Fruit fly (Drosophila melanogaster) whole organism, adult: ENCODE measurements around the gene pll.

Experiments used
- CG11617 ChIP-seq: fragments of 200-800 bp; sonication (Bioruptor generic); optimal IDR thresholded peaks from 2 replicates; lab custom pipeline; 2017; ENCODE audit warnings: mild to moderate bottlenecking, missing biosample characterization, missing genetic modification reagents, missing genetic modification characterization
- CG12768 ChIP-seq: fragments of 200-800 bp; sonication (Bioruptor generic); optimal IDR thresholded peaks from 2 replicates; lab custom pipeline; 2017; ENCODE audit warnings: missing biosample characterization, missing genetic modification characterization, mild to moderate bottlenecking, moderate library complexity, missing genetic modification reagents
- CG14711 ChIP-seq: fragments of 200-800 bp; sonication (Bioruptor generic); optimal IDR thresholded peaks from 2 replicates; lab custom pipeline; 2018; ENCODE audit warnings: missing biosample characterization, mild to moderate bottlenecking, missing genetic modification characterization, moderate library complexity
- CG1620 ChIP-seq: fragments of 200-800 bp; sonication (Bioruptor generic); optimal IDR thresholded peaks from 2 replicates; lab custom pipeline; 2016; ENCODE audit warnings: missing biosample characterization, missing genetic modification characterization
- CG33017 ChIP-seq: fragments of 200-800 bp; sonication (Bioruptor generic); optimal IDR thresholded peaks from 2 replicates; lab custom pipeline; 2018; ENCODE audit warnings: missing biosample characterization, mild to moderate bottlenecking, missing genetic modification characterization, moderate library complexity
- CG5204 ChIP-seq: fragments of 200-800 bp; sonication (Bioruptor generic); optimal IDR thresholded peaks from 2 replicates; lab custom pipeline; 2016; ENCODE audit warnings: missing biosample characterization, missing genetic modification characterization
- CG7045 ChIP-seq: fragments of 200-800 bp; sonication (Bioruptor generic); optimal IDR thresholded peaks from 2 replicates; lab custom pipeline; 2017; ENCODE audit warnings: missing biosample characterization, mild to moderate bottlenecking, missing genetic modification characterization
- CG7101 ChIP-seq: fragments of 200-800 bp; sonication (Bioruptor generic); optimal IDR thresholded peaks from 2 replicates; lab custom pipeline; 2018; ENCODE audit warnings: missing biosample characterization, mild to moderate bottlenecking, missing genetic modification characterization, moderate library complexity
- Clk ChIP-seq: fragments of 200-800 bp; sonication (Bioruptor generic); optimal IDR thresholded peaks from 2 replicates; lab custom pipeline; 2017; ENCODE audit warnings: missing biosample characterization, missing genetic modification characterization
- Crg-1 ChIP-seq: fragments of 200-800 bp; sonication (Bioruptor generic); optimal IDR thresholded peaks from 2 replicates; lab custom pipeline; 2016; ENCODE audit warnings: missing biosample characterization, missing genetic modification characterization
- Hr96 ChIP-seq: fragments of 200-800 bp; sonication (Bioruptor generic); optimal IDR thresholded peaks from 2 replicates; lab custom pipeline; 2016; ENCODE audit warnings: missing biosample characterization, missing genetic modification characterization
- Mnt ChIP-seq: fragments of 200-800 bp; sonication (Bioruptor generic); optimal IDR thresholded peaks from 2 replicates; lab custom pipeline; 2016; ENCODE audit warnings: missing biosample characterization, mild to moderate bottlenecking, missing genetic modification characterization
- bab1 ChIP-seq: fragments of 200-800 bp; sonication (Bioruptor generic); optimal IDR thresholded peaks from 3 replicates; lab custom pipeline; 2019; ENCODE audit warnings: missing biosample characterization, mild to moderate bottlenecking, missing genetic modification characterization, moderate library complexity
- cic ChIP-seq: fragments of 200-800 bp; sonication (Bioruptor generic); optimal IDR thresholded peaks from 2 replicates; lab custom pipeline; 2017; ENCODE audit warnings: missing biosample characterization, mild to moderate bottlenecking, missing genetic modification characterization, moderate library complexity
- cnc ChIP-seq, 2 experiments: fragments of >200 bp; optimal IDR thresholded peaks; 2 replicates each; lab custom pipeline; 2017
- kay ChIP-seq: fragments of 200-800 bp; sonication (Bioruptor generic); peaks from one replicate; lab custom pipeline; 2016; ENCODE audit warnings: missing biosample characterization, missing genetic modification characterization, borderline replicate concordance
- ovo ChIP-seq: fragments of 200-800 bp; sonication (Bioruptor generic); optimal IDR thresholded peaks from 2 replicates; lab custom pipeline; 2016; ENCODE audit warnings: missing biosample characterization, missing genetic modification characterization
- pad ChIP-seq: fragments of 200-800 bp; sonication (Bioruptor generic); optimal IDR thresholded peaks from 3 replicates; lab custom pipeline; 2017; ENCODE audit warnings: missing biosample characterization, missing genetic modification characterization, mild to moderate bottlenecking, moderate library complexity, missing genetic modification reagents
- tj ChIP-seq: fragments of 200-800 bp; sonication (Bioruptor generic); optimal IDR thresholded peaks from 3 replicates; lab custom pipeline; 2017; ENCODE audit warnings: missing biosample characterization, mild to moderate bottlenecking, missing genetic modification characterization, moderate library complexity
- toe ChIP-seq: fragments of 200-800 bp; sonication (Bioruptor generic); optimal IDR thresholded peaks from 2 replicates; lab custom pipeline; 2016; ENCODE audit warnings: missing biosample characterization, missing genetic modification characterization

Gene pll

dm6 chr3R:27279478-27279877 lies 26.5 kb upstream of the pll start:
- TF ChIP-seq cnc (optimal IDR thresholded peaks at IDR 0.05; lab: Kevin White, UChicago) (no peak), Mnt (GFP tag; lab: Kevin White, UChicago) (no peak), cic (GFP tag; lab: Kevin White, UChicago) (no peak), CG5204 (no peak), Hr96 (GFP tag; lab: Kevin White, UChicago) (no peak), CG12768 (no peak), Crg-1 (GFP tag; lab: Kevin White, UChicago) (no peak), bab1 (GFP tag; lab: Kevin White, UChicago) (no peak), CG33017 (tag; lab: Kevin White, UChicago) (no peak), CG7045 (GFP tag; lab: Kevin White, UChicago) (no peak), tj (GFP tag; lab: Kevin White, UChicago) (no peak)

dm6 chr3R:27274533-27275447 lies 21.8 kb upstream of the pll start, which contains the start of gene CG5938:
TSS of gene CG5938 (plus strand) at chr3R:27274794.
- TF ChIP-seq CG1620 (GFP tag; lab: Kevin White, UChicago) (no peak), pad (GFP tag; lab: Kevin White, UChicago) (peak; percentile 64), Mnt (GFP tag; lab: Kevin White, UChicago) (peak; percentile 40), toe (GFP tag; lab: Kevin White, UChicago) (peak; percentile 36), bab1 (GFP tag; lab: Kevin White, UChicago) (no peak), CG7045 (GFP tag; lab: Kevin White, UChicago) (peak; percentile 16), CG5204 (no peak), CG14711 (tag; lab: Kevin White, UChicago) (peak; percentile 58), CG12768 (peak; percentile 72), Crg-1 (GFP tag; lab: Kevin White, UChicago) (no peak), tj (GFP tag; lab: Kevin White, UChicago) (peak; percentile 24), cnc (optimal IDR thresholded peaks at IDR 0.05; lab: Kevin White, UChicago) (no peak), ovo (GFP tag; lab: Kevin White, UChicago) (peak; percentile 20), kay (no peak), Clk (no peak), CG7101 (tag; lab: Kevin White, UChicago) (peak; percentile 22), CG33017 (tag; lab: Kevin White, UChicago) (peak; percentile 12), Hr96 (GFP tag; lab: Kevin White, UChicago) (no peak), CG11617 (GFP tag; lab: Kevin White, UChicago) (peak; percentile 36), cic (GFP tag; lab: Kevin White, UChicago) (peak; percentile 78)

- TF ChIP-seq cnc (optimal IDR thresholded peaks at IDR 0.05; lab: Kevin White, UChicago) (no peak), Crg-1 (GFP tag; lab: Kevin White, UChicago) (peak; percentile 82), Mnt (GFP tag; lab: Kevin White, UChicago) (peak; percentile 64), ovo (GFP tag; lab: Kevin White, UChicago) (no peak), CG7101 (tag; lab: Kevin White, UChicago) (peak; percentile 65), CG12768 (peak; percentile 71), kay (no peak), pad (GFP tag; lab: Kevin White, UChicago) (peak; percentile 64), tj (GFP tag; lab: Kevin White, UChicago) (no peak), Hr96 (GFP tag; lab: Kevin White, UChicago) (peak; percentile 71), CG33017 (tag; lab: Kevin White, UChicago) (peak; percentile 21), cic (GFP tag; lab: Kevin White, UChicago) (peak; percentile 33), bab1 (GFP tag; lab: Kevin White, UChicago) (no peak), Clk (peak; percentile 1), CG7045 (GFP tag; lab: Kevin White, UChicago) (peak; percentile 30), CG5204 (no peak), toe (GFP tag; lab: Kevin White, UChicago) (peak; percentile 36), CG1620 (GFP tag; lab: Kevin White, UChicago) (peak; percentile 86), CG14711 (tag; lab: Kevin White, UChicago) (peak; percentile 80), CG11617 (GFP tag; lab: Kevin White, UChicago) (peak; percentile 18)
Measured at dm6 chr3R:27273118-27274062, 20.4 kb upstream of the pll start, which contains the start of gene CG5934. TSS of gene CG5934 (plus strand) at chr3R:27273705.

dm6 chr3R:27272233-27272632 lies 19.3 kb upstream of the pll start:
- TF ChIP-seq CG5204 (no peak), CG1620 (GFP tag; lab: Kevin White, UChicago) (no peak), CG7101 (tag; lab: Kevin White, UChicago) (no peak), Crg-1 (GFP tag; lab: Kevin White, UChicago) (no peak), kay (no peak), CG7045 (GFP tag; lab: Kevin White, UChicago) (no peak)
